Worm (Caenorhabditis elegans) whole organism, midembryonic: ENCODE measurements around the gene sre-14.

Experiments used
- T22C8.4 ChIP-seq: fragments of 200-800 bp; sonication (Bioruptor generic); IDR thresholded peaks from 2 replicates; pipeline ENCODE4 v1.3.6; 2022; ENCODE audit warnings: missing genetic modification characterization, missing compliant biosample characterization
- cog-1 ChIP-seq: sonication (generic microtip); optimal IDR thresholded peaks from 2 replicates; lab custom pipeline; 2016; ENCODE audit warnings: missing genetic modification characterization, missing compliant biosample characterization
- flt-1 ChIP-seq: fragments of 200-800 bp; sonication (Bioruptor generic); IDR thresholded peaks from 2 replicates; pipeline ENCODE4 v1.3.6; 2022; ENCODE audit warnings: missing genetic modification characterization, missing compliant biosample characterization
- klf-2 ChIP-seq: fragments of 200-800 bp; sonication (Bioruptor generic); conservative IDR thresholded peaks from 2 replicates; pipeline ENCODE4 v1.3.6; 2022; ENCODE audit warnings: missing genetic modification reagents, missing genetic modification characterization, missing compliant biosample characterization
- med-1 ChIP-seq: sonication (generic microtip); optimal IDR thresholded peaks from 2 replicates; lab custom pipeline; 2017; ENCODE audit warnings: missing genetic modification characterization, mild to moderate bottlenecking, missing compliant biosample characterization, antibody characterized with exemption, missing genetic modification reagents; ENCODE audit not compliant: insufficient read depth
- ref-1 ChIP-seq: fragments of 200-800 bp; sonication (Bioruptor generic); conservative IDR thresholded peaks from 2 replicates; pipeline ENCODE4 v1.3.6; 2022; ENCODE audit warnings: missing genetic modification reagents, missing genetic modification characterization, missing compliant biosample characterization
- tab-1 ChIP-seq: fragments of 200-800 bp; sonication (Bioruptor generic); IDR thresholded peaks from 2 replicates; pipeline ENCODE4 v1.3.6; 2022; ENCODE audit warnings: missing genetic modification characterization, missing compliant biosample characterization
- ztf-23 ChIP-seq: fragments of 200-800 bp; sonication (Bioruptor generic); IDR thresholded peaks from 2 replicates; pipeline ENCODE4 v1.3.6; 2022; ENCODE audit warnings: missing genetic modification reagents, missing genetic modification characterization, missing compliant biosample characterization
- ztf-29 ChIP-seq: fragments of 200-800 bp; sonication (Bioruptor generic); IDR thresholded peaks from 2 replicates; pipeline ENCODE4 v1.3.6; 2022; ENCODE audit warnings: missing genetic modification reagents, missing genetic modification characterization, missing compliant biosample characterization

sre-14 gene

ce11 chrIV:12261353-12261752 is at the start of gene sre-14:
Gene sre-14, minus strand, starts transcription at chrIV:12261453.
- no peak for TF ChIP-seq ztf-29
- TF ChIP-seq tab-1 = no peak
- TF ChIP-seq ztf-23 = no peak
- no peak for TF ChIP-seq ref-1 (GFP tag; lab: Robert Waterston, UW)
- TF ChIP-seq cog-1 (tag; lab: Kevin White, UChicago) = no peak
- no peak for TF ChIP-seq klf-2 (GFP tag; lab: Robert Waterston, UW)
- no peak for TF ChIP-seq med-1 (GFP tag; lab: Kevin White, UChicago)
- TF ChIP-seq flt-1 (GFP tag; lab: Robert Waterston, UW) = no peak
- no peak for TF ChIP-seq T22C8.4

ce11 chrIV:12307720-12308119 is 46.5 kb upstream of the sre-14 start, which contains the start of gene oac-57:
Gene oac-57, minus strand, starts transcription at chrIV:12307820.
- TF ChIP-seq flt-1 (GFP tag; lab: Robert Waterston, UW) = no peak

ce11 chrIV:12305956-12306355 is 44.7 kb upstream of the sre-14 start:
- TF ChIP-seq ref-1 (GFP tag; lab: Robert Waterston, UW) = no peak
- no peak for TF ChIP-seq med-1 (GFP tag; lab: Kevin White, UChicago)
- no peak for TF ChIP-seq ztf-29
- no peak for TF ChIP-seq ztf-23
- TF ChIP-seq flt-1 (GFP tag; lab: Robert Waterston, UW) = no peak
- TF ChIP-seq tab-1 = no peak
- no peak for TF ChIP-seq cog-1 (tag; lab: Kevin White, UChicago)
- TF ChIP-seq T22C8.4 = no peak
- TF ChIP-seq klf-2 (GFP tag; lab: Robert Waterston, UW) = no peak

- TF ChIP-seq ztf-29 = no peak
- no peak for TF ChIP-seq cog-1 (tag; lab: Kevin White, UChicago)
- TF ChIP-seq ztf-23 = no peak
- no peak for TF ChIP-seq tab-1
- no peak for TF ChIP-seq ref-1 (GFP tag; lab: Robert Waterston, UW)
- no peak for TF ChIP-seq med-1 (GFP tag; lab: Kevin White, UChicago)
- no peak for TF ChIP-seq klf-2 (GFP tag; lab: Robert Waterston, UW)
- TF ChIP-seq T22C8.4 = no peak
- TF ChIP-seq flt-1 (GFP tag; lab: Robert Waterston, UW) = no peak
Observed at ce11 chrIV:12304750-12305149, 43.5 kb upstream of the sre-14 start.

DNA sequence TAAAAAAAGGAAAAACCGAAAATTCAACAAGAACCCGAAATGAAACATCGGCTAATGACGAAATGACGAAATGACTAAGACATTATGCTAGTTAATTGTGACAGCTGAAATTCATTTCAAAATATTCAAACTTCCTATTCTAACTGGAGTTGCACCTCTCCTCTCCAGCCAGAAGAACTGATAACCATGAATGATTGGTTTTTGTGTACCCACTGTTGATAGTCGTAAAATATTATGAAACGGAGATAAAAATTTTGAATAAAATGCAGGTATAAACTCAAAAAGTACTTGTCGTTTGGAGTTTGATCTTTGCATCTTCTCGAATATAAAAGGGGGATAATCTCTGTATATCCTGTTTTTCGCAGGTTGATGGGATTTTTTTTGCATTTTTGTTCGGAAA is 41.6 kb upstream of the sre-14 start:
- TF ChIP-seq ref-1 (GFP tag; lab: Robert Waterston, UW) = no peak
- TF ChIP-seq cog-1 (tag; lab: Kevin White, UChicago) = no peak
- TF ChIP-seq klf-2 (GFP tag; lab: Robert Waterston, UW) = no peak
- TF ChIP-seq T22C8.4 = no peak
- no peak for TF ChIP-seq tab-1
- TF ChIP-seq med-1 (GFP tag; lab: Kevin White, UChicago) = no peak
- no peak for TF ChIP-seq flt-1 (GFP tag; lab: Robert Waterston, UW)
- no peak for TF ChIP-seq ztf-23
- TF ChIP-seq ztf-29 = no peak

DNA sequence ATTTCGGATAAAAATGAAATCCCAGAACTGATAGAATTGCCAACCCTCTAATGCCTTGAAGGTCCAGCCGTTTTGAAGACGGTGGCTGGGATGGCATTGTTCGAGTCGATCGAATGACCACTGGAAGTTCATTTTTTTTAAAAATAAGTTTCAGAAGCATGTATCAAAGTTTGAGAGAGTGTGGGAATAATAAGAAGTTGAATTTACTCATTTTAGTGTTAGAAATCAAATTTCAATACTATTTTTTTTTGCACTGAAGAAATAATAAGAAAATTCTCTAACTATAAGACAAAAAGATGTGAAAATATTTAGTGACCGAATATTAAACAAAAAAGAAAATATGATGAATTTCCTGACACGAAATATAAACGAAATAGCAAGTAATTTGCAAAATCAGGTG is 39.9 kb upstream of the sre-14 start, which contains the start of gene oac-59:
Gene oac-59, minus strand, starts transcription at position 101 of the 400 bp plus-strand sequence.
- no peak for TF ChIP-seq ztf-23
- no peak for TF ChIP-seq ztf-29
- no peak for TF ChIP-seq flt-1 (GFP tag; lab: Robert Waterston, UW)
- no peak for TF ChIP-seq ref-1 (GFP tag; lab: Robert Waterston, UW)
- no peak for TF ChIP-seq T22C8.4
- no peak for TF ChIP-seq tab-1
- TF ChIP-seq klf-2 (GFP tag; lab: Robert Waterston, UW) = no peak
- no peak for TF ChIP-seq cog-1 (tag; lab: Kevin White, UChicago)
- no peak for TF ChIP-seq med-1 (GFP tag; lab: Kevin White, UChicago)

DNA sequence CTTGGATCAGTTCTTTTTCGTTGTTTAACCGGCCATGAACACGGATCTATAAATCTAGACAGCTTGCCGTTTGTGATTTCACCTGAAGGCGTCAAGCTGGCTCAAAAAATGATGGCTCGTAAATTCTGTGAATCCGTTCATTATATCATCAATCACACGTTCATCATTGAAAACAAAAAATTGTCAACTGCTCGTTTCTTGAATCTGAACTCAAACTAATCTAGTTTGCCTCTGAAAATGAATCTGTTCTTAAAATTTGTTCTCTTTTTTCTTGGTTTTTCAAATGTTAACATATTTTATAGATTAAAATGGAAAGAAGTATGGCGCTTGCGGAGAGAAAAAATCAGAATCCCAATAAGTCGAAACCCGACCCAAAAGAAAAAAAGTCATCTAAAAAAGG is 29.5 kb upstream of the sre-14 start, which contains the start of gene C42C1.8:
Gene C42C1.8, plus strand, starts transcription at position 301 of the 400 bp plus-strand sequence.
- TF ChIP-seq flt-1 (GFP tag; lab: Robert Waterston, UW) (no peak), T22C8.4 (no peak)

DNA sequence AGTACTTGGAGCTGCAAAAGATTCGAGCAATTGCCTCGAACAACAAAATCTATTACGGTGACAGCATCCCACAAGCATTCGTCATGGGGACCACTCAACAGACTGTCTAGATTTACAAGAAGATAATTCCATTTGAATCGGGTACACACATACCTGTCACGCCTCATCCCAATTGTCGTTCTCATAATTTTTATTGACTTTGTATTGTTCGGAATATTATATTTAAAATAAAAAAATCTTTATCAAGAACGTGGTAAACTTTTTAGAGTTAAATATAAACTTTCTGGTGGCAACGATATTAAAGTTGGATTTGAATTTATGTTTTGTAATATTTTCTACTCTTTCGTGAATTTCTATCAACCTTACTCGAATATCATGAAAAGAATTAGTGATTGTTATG is 27.9 kb upstream of the sre-14 start, which contains the start of gene C42C1.9:
Gene C42C1.9, plus strand, starts transcription at position 301 of the 400 bp plus-strand sequence.
- TF ChIP-seq ztf-23 = no peak
- no peak for TF ChIP-seq med-1 (GFP tag; lab: Kevin White, UChicago)
- TF ChIP-seq cog-1 (tag; lab: Kevin White, UChicago) = no peak
- TF ChIP-seq ztf-29 = no peak
- no peak for TF ChIP-seq klf-2 (GFP tag; lab: Robert Waterston, UW)
- TF ChIP-seq flt-1 (GFP tag; lab: Robert Waterston, UW) = no peak

DNA sequence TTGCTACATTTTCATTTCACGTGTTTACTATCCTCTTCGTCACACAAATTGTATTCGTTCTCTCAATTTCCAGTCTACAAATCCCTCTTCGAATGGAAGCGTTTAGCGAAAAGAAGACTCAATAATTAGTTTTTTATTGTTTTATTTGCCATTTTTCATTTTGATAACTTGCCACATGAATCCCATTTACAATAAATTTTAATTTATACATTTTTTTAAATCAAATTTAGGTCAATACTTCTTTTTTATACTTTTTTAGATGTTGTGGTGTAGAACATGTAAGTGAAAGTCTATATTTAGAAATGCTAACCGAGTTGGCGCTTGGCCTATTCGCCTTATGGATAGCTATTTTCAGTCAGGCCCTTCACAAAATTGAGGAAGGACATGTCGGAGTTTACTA is 26.4 kb upstream of the sre-14 start, which contains the start of gene erl-1:
Gene erl-1, plus strand, starts transcription at position 301 of the 400 bp plus-strand sequence.
- TF ChIP-seq cog-1 (tag; lab: Kevin White, UChicago) (no peak), flt-1 (GFP tag; lab: Robert Waterston, UW) (no peak), ztf-29 (no peak), ztf-23 (no peak), klf-2 (GFP tag; lab: Robert Waterston, UW) (no peak), med-1 (GFP tag; lab: Kevin White, UChicago) (no peak)

- TF ChIP-seq tab-1 (no peak), ztf-29 (no peak)
Observed at ce11 chrIV:12282873-12283272, 21.6 kb upstream of the sre-14 start, which contains the start of gene hpo-12. Gene hpo-12, plus strand, starts transcription at chrIV:12283173.
